Worm (Caenorhabditis elegans): ENCODE results near the gene sdz-12.

- TF ChIP-seq daf-12 (tag; optimal IDR thresholded peaks at IDR 0.05) (no peak), dve-1 (tag; optimal IDR thresholded peaks at IDR 0.05; ENCODE audit: insufficient read depth) (no peak)
Observed at ce11 chrII:3709255-3709654, 22.4 kb downstream of the sdz-12 start, which contains the start of gene srx-110.

Data from whole organism, L4 larva.